Worm (Caenorhabditis elegans) whole organism, early embryonic: ENCODE results near the gene C47G2.3.

Experiments
- F13C5.2 ChIP-seq: sonication (generic microtip); optimal IDR thresholded peaks from 2 replicates; lab custom pipeline; 2017; ENCODE audit warnings: mild to moderate bottlenecking, missing genetic modification characterization, inconsistent platforms, missing compliant biosample characterization
- ama-1 ChIP-seq: fragments of 150-350 bp; optimal IDR thresholded peaks from 2 replicates; lab custom pipeline; 2014
- ceh-13 ChIP-seq: fragments of 200-800 bp; sonication (Bioruptor generic); optimal IDR thresholded peaks from 2 replicates; lab custom pipeline; 2018; ENCODE audit warnings: mild to moderate bottlenecking, missing genetic modification characterization, missing compliant biosample characterization
- ceh-36 ChIP-seq: sonication (generic microtip); optimal IDR thresholded peaks from 2 replicates; lab custom pipeline; 2016; ENCODE audit warnings: missing genetic modification characterization, inconsistent platforms, missing compliant biosample characterization
- ets-7 ChIP-seq: sonication (generic microtip); optimal IDR thresholded peaks from 2 replicates; lab custom pipeline; 2016; ENCODE audit warnings: missing genotype, missing genetic modification characterization, missing compliant biosample characterization
- flt-1 ChIP-seq: fragments of 200-800 bp; sonication (Bioruptor generic); IDR thresholded peaks from 2 replicates; pipeline ENCODE4 v1.3.6; 2022; ENCODE audit warnings: missing genetic modification characterization, missing compliant biosample characterization
- hmg-4 ChIP-seq: fragments of 200-800 bp; sonication (Bioruptor generic); optimal IDR thresholded peaks from 2 replicates; lab custom pipeline; 2018; ENCODE audit warnings: mild to moderate bottlenecking, missing genetic modification characterization, missing compliant biosample characterization
- hnd-1 ChIP-seq: sonication (generic microtip); optimal IDR thresholded peaks from 2 replicates; lab custom pipeline; 2016; ENCODE audit warnings: missing genetic modification characterization, missing compliant biosample characterization
- pes-1 ChIP-seq: fragments of 200-800 bp; sonication (Bioruptor generic); IDR thresholded peaks from 2 replicates; pipeline ENCODE4 v1.3.6; 2022; ENCODE audit warnings: missing genetic modification reagents, missing genetic modification characterization, missing compliant biosample characterization
- scrt-1 ChIP-seq: fragments of 200-800 bp; sonication (Bioruptor generic); IDR thresholded peaks from 2 replicates; pipeline ENCODE4 v1.3.6; 2022; ENCODE audit warnings: missing genetic modification characterization, missing compliant biosample characterization
- tbx-11 ChIP-seq: fragments of 200-800 bp; sonication (Bioruptor generic); IDR thresholded peaks from 2 replicates; pipeline ENCODE4 v1.3.6; 2022; ENCODE audit warnings: missing genetic modification characterization, missing compliant biosample characterization
- tra-4 ChIP-seq: sonication (generic microtip); optimal IDR thresholded peaks from 2 replicates; lab custom pipeline; 2017; ENCODE audit warnings: missing genetic modification characterization, missing compliant biosample characterization

- no peak for TF ChIP-seq F13C5.2 (tag; lab: Kevin White, UChicago)
- TF ChIP-seq scrt-1 (GFP tag; lab: Robert Waterston, UW), result no peak
- TF ChIP-seq ama-1 (lab: Kevin White, UChicago), result no peak
- TF ChIP-seq tbx-11 (GFP tag; lab: Robert Waterston, UW), result no peak
- no peak for TF ChIP-seq ceh-36 (tag; lab: Kevin White, UChicago)
- no peak for TF ChIP-seq ceh-13 (GFP tag; lab: Kevin White, UChicago)
- TF ChIP-seq ets-7 (tag; lab: Kevin White, UChicago), result no peak
- TF ChIP-seq flt-1 (GFP tag; lab: Robert Waterston, UW), result no peak
- TF ChIP-seq hnd-1 (tag; lab: Kevin White, UChicago), result no peak
- no peak for TF ChIP-seq pes-1
- TF ChIP-seq hmg-4 (GFP tag; lab: Kevin White, UChicago), result no peak
- no peak for TF ChIP-seq tra-4 (tag; lab: Kevin White, UChicago)
These were observed 26.7 kb upstream of the C47G2.3 start for ce11 chrII:11316663-11317062.
